Fruit fly (Drosophila melanogaster): Measurements from ENCODE around the gene CG4596.
A peak's percentile ranks its signal among the peaks of the same experiment; 100 is the strongest.

DNA sequence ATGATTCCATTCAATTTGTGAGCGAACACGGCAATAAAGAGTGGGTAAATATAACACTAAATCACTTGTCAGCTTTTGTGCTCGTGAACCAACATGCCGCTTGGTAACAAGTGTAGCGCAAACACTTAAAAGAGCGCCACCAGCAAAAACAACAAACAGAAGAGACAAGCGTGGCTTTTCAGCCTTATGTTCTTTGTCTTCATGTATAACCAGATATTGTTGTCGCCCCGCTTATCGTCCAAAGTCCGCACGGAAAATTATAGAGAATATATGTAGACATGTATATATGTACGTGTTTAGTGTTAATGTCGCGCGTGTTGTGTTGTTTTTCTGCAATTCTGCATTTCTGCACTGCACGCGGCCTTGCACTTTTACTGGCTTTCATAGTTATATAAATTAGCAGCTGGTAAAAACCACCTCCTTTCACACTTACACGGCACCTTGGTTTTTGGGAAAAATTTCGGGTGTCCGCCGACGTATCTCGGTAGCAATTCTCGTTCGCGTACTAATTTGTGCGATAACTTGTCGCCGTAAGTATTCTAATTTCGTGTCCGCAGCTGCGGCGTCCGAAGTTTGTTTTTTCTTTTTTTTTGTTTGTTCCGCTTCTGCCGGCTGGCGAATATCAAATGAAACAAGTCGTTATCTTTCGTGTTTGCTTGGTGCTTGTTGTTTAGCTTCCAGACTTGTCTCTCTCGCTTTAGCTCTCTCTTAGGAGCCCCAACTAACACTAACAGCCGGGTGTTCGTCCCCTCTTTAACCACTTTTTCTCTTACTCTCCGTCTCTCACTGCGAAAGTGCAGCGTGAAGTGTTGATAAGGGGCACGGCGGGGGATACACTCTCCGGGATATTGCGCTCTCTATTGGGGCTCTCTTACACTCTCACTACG lies 16.0 kb downstream of the CG4596 start:
- no peak for TF ChIP-seq CG8632 (GFP tag; optimal IDR thresholded peaks at IDR 0.05)
- peak; percentile 47 for TF ChIP-seq CG10669 (GFP tag; optimal IDR thresholded peaks at IDR 0.05)
- TF ChIP-seq net (GFP tag; optimal IDR thresholded peaks at IDR 0.05), result peak; percentile 52
- TF ChIP-seq CG15336 (GFP tag; IDR thresholded peaks at IDR 0.05), result peak; percentile 57
- TF ChIP-seq Hr39 (GFP tag; optimal IDR thresholded peaks at IDR 0.05), result peak; percentile 19
